Fruit fly (Drosophila melanogaster) whole organism, wandering third instar larva: Measurements from ENCODE around the gene CG3032.

Experiments used
- Dfd ChIP-seq: fragments of >200 bp; optimal IDR thresholded peaks from 2 replicates; lab custom pipeline; 2017; ENCODE audit warnings: missing biosample characterization, missing genetic modification characterization
- Hnf4 ChIP-seq: fragments of 200-800 bp; sonication (Bioruptor generic); optimal IDR thresholded peaks from 2 replicates; lab custom pipeline; 2016; ENCODE audit warnings: missing biosample characterization, mild to moderate bottlenecking, missing genetic modification characterization
- Hr78 ChIP-seq: fragments of >200 bp; optimal IDR thresholded peaks from 2 replicates; lab custom pipeline; 2017; ENCODE audit warnings: missing biosample characterization, missing genetic modification characterization
- Hr83 ChIP-seq: fragments of 200-300 bp; sonication (Bioruptor generic); optimal IDR thresholded peaks from 2 replicates; lab custom pipeline; 2016; ENCODE audit warnings: missing biosample characterization, mild to moderate bottlenecking, missing genetic modification characterization, moderate library complexity; ENCODE audit not compliant: poor library complexity, severe bottlenecking
- OdsH ChIP-seq: fragments of 200-800 bp; sonication (Bioruptor generic); optimal IDR thresholded peaks from 2 replicates; lab custom pipeline; 2016; ENCODE audit warnings: missing biosample characterization, mild to moderate bottlenecking, missing genetic modification characterization
- Sp1 ChIP-seq: fragments of 200-800 bp; sonication (Bioruptor generic); optimal IDR thresholded peaks from 3 replicates; lab custom pipeline; 2019; ENCODE audit warnings: missing biosample characterization, mild to moderate bottlenecking, missing genetic modification characterization, moderate library complexity
- brk ChIP-seq: fragments of 200-800 bp; sonication (Bioruptor generic); optimal IDR thresholded peaks from 2 replicates; lab custom pipeline; 2016; ENCODE audit warnings: missing biosample characterization, mild to moderate bottlenecking, missing genetic modification characterization
- dl ChIP-seq, 2 experiments: fragments of 175-275, 200-275 bp in 1 of 2; fragments of 200-275 bp in 1 of 2; sonication (Bioruptor generic); optimal IDR thresholded peaks; lab custom pipeline; 2018; ENCODE audit warnings: mild to moderate bottlenecking in 2 of 2, missing biosample characterization in 2 of 2, missing genetic modification characterization in 2 of 2, moderate library complexity in 2 of 2; ENCODE audit not compliant: partially characterized antibody in 2 of 2, insufficient read depth in 1 of 2
- fru ChIP-seq: fragments of 200-800 bp; sonication (Bioruptor generic); optimal IDR thresholded peaks from 3 replicates; lab custom pipeline; 2016; ENCODE audit warnings: missing biosample characterization, mild to moderate bottlenecking, missing genetic modification characterization
- h ChIP-seq: fragments of 200-800 bp; sonication (Bioruptor generic); optimal IDR thresholded peaks from 3 replicates; lab custom pipeline; 2016; ENCODE audit warnings: missing biosample characterization, mild to moderate bottlenecking, missing genetic modification characterization
- pan ChIP-seq: fragments of >200 bp; optimal IDR thresholded peaks from 2 replicates; lab custom pipeline; 2017
- psq ChIP-seq: fragments of 200-800 bp; sonication (Bioruptor generic); optimal IDR thresholded peaks from 3 replicates; lab custom pipeline; 2017; ENCODE audit warnings: missing biosample characterization, mild to moderate bottlenecking, missing genetic modification characterization, moderate library complexity
- sage ChIP-seq: fragments of 200-800 bp; sonication (Bioruptor generic); optimal IDR thresholded peaks from 2 replicates; lab custom pipeline; 2016; ENCODE audit warnings: missing biosample characterization, mild to moderate bottlenecking, missing genetic modification characterization
- usp ChIP-seq: fragments of >200 bp; optimal IDR thresholded peaks from 2 replicates; lab custom pipeline; 2017; ENCODE audit warnings: missing biosample characterization, missing genetic modification characterization

DNA sequence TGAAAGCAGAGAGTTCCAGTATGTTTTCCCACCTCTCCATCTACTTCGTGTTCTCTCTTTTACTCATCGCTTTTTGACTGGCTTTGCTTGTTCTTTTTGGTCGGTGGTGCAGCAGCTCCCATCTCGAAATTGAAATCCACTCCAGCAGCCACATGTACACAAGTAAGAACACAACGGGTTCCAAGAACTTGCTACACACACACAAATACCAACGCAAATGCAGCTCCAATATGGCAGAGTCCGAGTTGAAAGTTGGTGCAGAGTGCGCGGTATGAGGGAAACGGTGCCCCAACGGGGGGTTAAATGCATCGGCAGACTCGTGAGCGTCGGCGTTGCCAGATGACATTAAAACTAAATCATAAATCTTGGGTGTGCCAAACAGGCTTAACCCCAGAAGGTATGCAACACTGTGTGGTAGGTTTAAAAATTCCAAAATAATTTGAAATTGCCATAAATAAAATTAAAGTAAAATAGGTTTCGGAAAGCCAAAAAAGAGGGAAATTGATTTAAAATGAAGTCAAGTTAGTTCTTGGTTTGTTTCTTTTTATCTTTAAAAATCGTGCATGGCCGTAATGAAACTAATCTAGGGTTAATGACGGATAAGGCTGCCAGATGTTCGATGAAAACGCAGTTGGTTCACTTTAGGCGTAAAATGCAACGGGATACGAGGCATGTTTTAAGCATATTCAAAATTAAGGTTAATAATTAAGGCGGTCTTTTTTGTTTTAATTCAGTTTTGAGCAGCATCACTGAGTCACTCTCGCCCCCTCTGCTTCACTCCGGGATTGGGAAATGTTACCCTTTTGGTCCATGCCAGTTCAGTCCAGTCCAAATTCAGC, 15.8 kb downstream of the CG3032 start:
- TF ChIP-seq Dfd (GFP tag; lab: Kevin White, UChicago) = no peak
- no peak for TF ChIP-seq Hr78
- TF ChIP-seq dl (GFP tag; optimal IDR thresholded peaks at IDR 0.05; lab: Kevin White, UChicago; ENCODE audit: insufficient read depth in 1 of 2, partially characterized antibody in 2 of 2) = peak in 1 of 2 experiments; percentile 51
- peak; percentile 66 for TF ChIP-seq OdsH
- TF ChIP-seq h = peak; percentile 80
- peak; percentile 79 for TF ChIP-seq fru (GFP tag; lab: Kevin White, UChicago)
- peak; percentile 18 for TF ChIP-seq Hr83 (GFP tag; lab: Kevin White, UChicago)
- TF ChIP-seq sage (GFP tag; lab: Kevin White, UChicago) = no peak
- TF ChIP-seq usp (GFP tag; lab: Kevin White, UChicago) = no peak
- TF ChIP-seq pan (lab: Kevin White, UChicago) = no peak
- TF ChIP-seq psq = peak; percentile 75
- TF ChIP-seq brk (GFP tag; lab: Kevin White, UChicago) = peak; percentile 33
- TF ChIP-seq Hnf4 = peak; percentile 53
- TF ChIP-seq Sp1 (GFP tag; lab: Kevin White, UChicago) = peak; percentile 83
